Worm (Caenorhabditis elegans): ENCODE data around the gene W04D12.1.

DNA sequence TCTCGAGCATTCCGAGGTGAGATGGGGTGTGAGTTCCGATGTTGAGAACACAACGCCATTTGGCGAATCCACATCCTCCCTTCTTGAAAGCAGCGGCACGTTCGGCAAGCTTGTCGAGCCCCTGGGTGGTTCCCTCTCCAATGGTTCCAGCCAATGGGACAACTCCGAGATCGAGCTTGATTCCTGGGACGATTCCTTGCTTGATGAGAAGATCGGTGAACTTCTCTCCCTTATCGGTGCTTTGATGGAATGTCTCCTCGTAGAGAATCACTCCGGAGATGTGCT is 38.6 kb downstream of the W04D12.1 start:
- TF ChIP-seq sox-4 (tag; optimal IDR thresholded peaks at IDR 0.05): no peak
- no peak for TF ChIP-seq ceh-22 (tag; optimal IDR thresholded peaks at IDR 0.05)
- no peak for TF ChIP-seq ama-1 (optimal IDR thresholded peaks at IDR 0.05)
- no peak for TF ChIP-seq fkh-10 (GFP tag; optimal IDR thresholded peaks at IDR 0.05)
- TF ChIP-seq tbx-2 (tag; optimal IDR thresholded peaks at IDR 0.05): no peak
- no peak for TF ChIP-seq pha-4 (tag; optimal IDR thresholded peaks at IDR 0.05)
- TF ChIP-seq dmd-4 (tag; optimal IDR thresholded peaks at IDR 0.05; ENCODE audit: borderline replicate concordance): no peak
- TF ChIP-seq ahr-1 (tag; optimal IDR thresholded peaks at IDR 0.05): no peak
- TF ChIP-seq elt-2 (tag; optimal IDR thresholded peaks at IDR 0.05): no peak
- TF ChIP-seq ceh-9 (tag; optimal IDR thresholded peaks at IDR 0.05): no peak
- TF ChIP-seq pag-3 (tag; optimal IDR thresholded peaks at IDR 0.05; ENCODE audit: borderline replicate concordance): no peak

Measured in whole organism, late embryonic.